Fruit fly (Drosophila melanogaster) whole organism, prepupa: ENCODE data around the gene Cad89D.

Experiments
- CG10631 ChIP-seq: fragments of 200-800 bp; sonication (Bioruptor generic); optimal IDR thresholded peaks from 2 replicates; lab custom pipeline; 2016; ENCODE audit warnings: missing biosample characterization, missing genetic modification characterization
- CG11762 ChIP-seq: fragments of 200-800 bp; sonication (Bioruptor generic); optimal IDR thresholded peaks from 3 replicates; lab custom pipeline; 2016; ENCODE audit warnings: missing biosample characterization, missing genetic modification characterization; ENCODE audit not compliant: insufficient read depth
- CG11902 ChIP-seq: fragments of 200-800 bp; sonication (Bioruptor generic); optimal IDR thresholded peaks from 3 replicates; lab custom pipeline; 2016; ENCODE audit warnings: missing biosample characterization, missing genetic modification characterization
- CG15336 ChIP-seq: fragments of 200-800 bp; sonication (Bioruptor generic); IDR thresholded peaks from 2 replicates; pipeline ENCODE4 v1.3.6; 2022; ENCODE audit warnings: missing biosample characterization, missing genetic modification characterization
- CG1621 ChIP-seq: fragments of 200-800 bp; sonication (Bioruptor generic); optimal IDR thresholded peaks from 3 replicates; lab custom pipeline; 2018; ENCODE audit warnings: missing biosample characterization, mild to moderate bottlenecking, missing genetic modification characterization
- CG16779 ChIP-seq: fragments of 200-800 bp; sonication (Bioruptor generic); optimal IDR thresholded peaks from 3 replicates; lab custom pipeline; 2017; ENCODE audit warnings: missing biosample characterization, mild to moderate bottlenecking, missing genetic modification characterization
- CG3032 ChIP-seq: fragments of 200-800 bp; optimal IDR thresholded peaks from 2 replicates; lab custom pipeline; 2019; ENCODE audit warnings: missing biosample characterization, mild to moderate bottlenecking, missing genetic modification characterization, moderate library complexity
- CG31627 ChIP-seq: fragments of 200-800 bp; sonication (Bioruptor generic); optimal IDR thresholded peaks from 3 replicates; lab custom pipeline; 2016; ENCODE audit warnings: missing biosample characterization, missing genetic modification characterization
- CG34406 ChIP-seq: fragments of 200-800 bp; sonication (Bioruptor generic); optimal IDR thresholded peaks from 3 replicates; lab custom pipeline; 2016; ENCODE audit warnings: missing biosample characterization, missing genetic modification characterization
- CG3919 ChIP-seq: fragments of 200-800 bp; sonication (Bioruptor generic); optimal IDR thresholded peaks from 3 replicates; lab custom pipeline; 2016; ENCODE audit warnings: missing biosample characterization, missing genetic modification characterization
- CG6163 ChIP-seq: fragments of 200-800 bp; sonication (Bioruptor generic); IDR thresholded peaks from 3 replicates; pipeline ENCODE4 v1.3.6; 2022; ENCODE audit warnings: missing biosample characterization, missing genetic modification characterization
- CG6792 ChIP-seq: fragments of 200-800 bp; sonication (Bioruptor generic); optimal IDR thresholded peaks from 3 replicates; lab custom pipeline; 2016; ENCODE audit warnings: missing biosample characterization, missing genetic modification characterization
- CG6808 ChIP-seq: fragments of 200-800 bp; sonication (Bioruptor generic); optimal IDR thresholded peaks from 3 replicates; lab custom pipeline; 2017; ENCODE audit warnings: missing biosample characterization, missing genetic modification characterization, mild to moderate bottlenecking, moderate library complexity, missing genetic modification reagents
- CG6854 ChIP-seq: fragments of 200-800 bp; sonication (Bioruptor generic); optimal IDR thresholded peaks from 2 replicates; lab custom pipeline; 2017; ENCODE audit warnings: missing biosample characterization, mild to moderate bottlenecking, missing genetic modification characterization
- CG7368 ChIP-seq: fragments of 200-800 bp; sonication (Bioruptor generic); optimal IDR thresholded peaks from 3 replicates; lab custom pipeline; 2016; ENCODE audit warnings: missing biosample characterization, missing genetic modification characterization
- CG8319 ChIP-seq: fragments of 200-800 bp; sonication (Bioruptor generic); optimal IDR thresholded peaks from 3 replicates; lab custom pipeline; 2016; ENCODE audit warnings: missing biosample characterization, missing genetic modification characterization
- CG8632 ChIP-seq: fragments of 200-800 bp; sonication (Bioruptor generic); optimal IDR thresholded peaks from 3 replicates; lab custom pipeline; 2016; ENCODE audit warnings: missing biosample characterization, missing genetic modification characterization
- CG9139 ChIP-seq: fragments of 200-800 bp; sonication (Bioruptor generic); optimal IDR thresholded peaks from 3 replicates; lab custom pipeline; 2017; ENCODE audit warnings: missing biosample characterization, mild to moderate bottlenecking, missing genetic modification characterization
- Eip78C ChIP-seq: fragments of 200-800 bp; sonication (Bioruptor generic); peaks from one replicate; lab custom pipeline; 2016; ENCODE audit warnings: missing biosample characterization, missing genetic modification characterization
- Eip93F ChIP-seq: fragments of 200-800 bp; sonication (Bioruptor generic); optimal IDR thresholded peaks from 2 replicates; lab custom pipeline; 2016; ENCODE audit warnings: missing biosample characterization, mild to moderate bottlenecking, missing genetic modification characterization
- Ets21C ChIP-seq: fragments of 200-800 bp; sonication (Bioruptor generic); optimal IDR thresholded peaks from 3 replicates; lab custom pipeline; 2016; ENCODE audit warnings: missing biosample characterization, missing genetic modification characterization
- Hr4 ChIP-seq: fragments of 200-800 bp; sonication (Bioruptor generic); optimal IDR thresholded peaks from 3 replicates; lab custom pipeline; 2016; ENCODE audit warnings: missing biosample characterization, missing genetic modification characterization
- Sox102F ChIP-seq: fragments of 200-800 bp; sonication (Bioruptor generic); optimal IDR thresholded peaks from 2 replicates; lab custom pipeline; 2016; ENCODE audit warnings: missing biosample characterization, mild to moderate bottlenecking, missing genetic modification characterization
- Sox14 ChIP-seq: fragments of 200-800 bp; sonication (Bioruptor generic); optimal IDR thresholded peaks from 3 replicates; lab custom pipeline; 2016; ENCODE audit warnings: missing biosample characterization, missing genetic modification characterization
- Sox15 ChIP-seq: fragments of 200-800 bp; sonication (Bioruptor generic); optimal IDR thresholded peaks from 3 replicates; lab custom pipeline; 2016; ENCODE audit warnings: missing biosample characterization, missing genetic modification characterization
- achi ChIP-seq: fragments of 200-800 bp; sonication (Bioruptor generic); optimal IDR thresholded peaks from 3 replicates; lab custom pipeline; 2016; ENCODE audit warnings: missing biosample characterization, missing genetic modification characterization
- acj6 ChIP-seq: fragments of 200-800 bp; sonication (Bioruptor generic); optimal IDR thresholded peaks from 3 replicates; lab custom pipeline; 2016; ENCODE audit warnings: missing biosample characterization, missing genetic modification characterization
- cyc ChIP-seq: fragments of 200-800 bp; sonication (Bioruptor generic); optimal IDR thresholded peaks from 3 replicates; lab custom pipeline; 2016; ENCODE audit warnings: missing biosample characterization, missing genetic modification characterization
- esn ChIP-seq: fragments of 200-800 bp; sonication (Bioruptor generic); optimal IDR thresholded peaks from 2 replicates; lab custom pipeline; 2016; ENCODE audit warnings: missing biosample characterization, mild to moderate bottlenecking, missing genetic modification characterization, moderate library complexity
- net ChIP-seq: fragments of 200-800 bp; sonication (Bioruptor generic); optimal IDR thresholded peaks from 3 replicates; lab custom pipeline; 2016; ENCODE audit warnings: missing biosample characterization, missing genetic modification characterization
- ss ChIP-seq, 2 experiments: fragments of 200-800 bp; sonication (Bioruptor generic); optimal IDR thresholded peaks; 2 replicates in 1 of 2; 3 replicates in 1 of 2; lab custom pipeline; 2017 to 2018; ENCODE audit warnings: mild to moderate bottlenecking in 2 of 2, missing biosample characterization in 2 of 2, missing genetic modification characterization in 2 of 2, moderate library complexity in 1 of 2
- svp ChIP-seq: fragments of 200-800 bp; sonication (Bioruptor generic); peaks from one replicate; lab custom pipeline; 2016; ENCODE audit warnings: missing biosample characterization, missing genetic modification characterization

The Cad89D gene

DNA sequence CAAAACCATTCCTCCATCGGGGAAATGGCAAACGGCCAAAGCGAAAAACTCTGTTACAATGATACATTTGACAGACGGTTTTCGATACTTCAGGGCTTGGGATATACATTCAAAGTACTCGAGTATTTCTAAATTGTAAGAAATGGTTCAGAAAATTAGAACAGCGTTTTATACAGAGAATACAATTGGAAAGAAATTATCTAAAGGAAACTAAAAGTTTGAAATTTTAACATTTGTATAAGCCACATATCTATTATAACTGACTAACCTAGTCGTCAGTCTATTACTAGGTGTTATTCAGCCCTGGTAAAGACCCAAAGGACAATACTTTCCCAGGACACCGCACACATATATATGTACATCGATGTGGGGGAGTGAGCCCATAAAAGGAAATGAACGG lies 18.8 kb downstream of the Cad89D start:
- no peak for TF ChIP-seq net (GFP tag; lab: Kevin White, UChicago)
- peak; percentile 75 for TF ChIP-seq Eip78C (GFP tag; lab: Kevin White, UChicago)

DNA sequence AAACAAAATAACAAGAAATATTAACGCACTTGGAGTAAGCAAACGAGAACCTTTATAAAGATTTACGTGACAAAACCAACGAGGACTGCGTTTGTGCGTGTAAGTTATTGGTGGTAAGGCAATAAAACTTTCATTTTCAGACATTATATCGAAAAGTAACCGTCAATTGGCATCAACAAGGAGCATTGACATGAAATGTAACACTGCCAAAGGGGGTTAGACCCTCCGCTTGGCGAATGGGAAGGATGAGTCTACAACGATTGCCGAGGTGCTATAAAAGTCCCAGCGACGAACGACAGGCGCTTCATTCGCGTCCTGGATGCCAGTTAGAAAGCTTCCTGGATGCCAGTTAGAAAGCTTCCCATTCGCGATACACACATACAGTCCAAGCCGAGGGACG lies 22.9 kb downstream of the Cad89D start, which contains the start of gene Gyc89Da:
TSS of gene Gyc89Da (plus strand) at position 301 of the 400 bp plus-strand sequence.
- TF ChIP-seq achi (GFP tag; lab: Kevin White, UChicago) (no peak), CG15336 (GFP tag; lab: Robert Waterston, UW) (no peak), CG10631 (no peak), CG3032 (no peak), Hr4 (GFP tag; lab: Kevin White, UChicago) (no peak)

DNA sequence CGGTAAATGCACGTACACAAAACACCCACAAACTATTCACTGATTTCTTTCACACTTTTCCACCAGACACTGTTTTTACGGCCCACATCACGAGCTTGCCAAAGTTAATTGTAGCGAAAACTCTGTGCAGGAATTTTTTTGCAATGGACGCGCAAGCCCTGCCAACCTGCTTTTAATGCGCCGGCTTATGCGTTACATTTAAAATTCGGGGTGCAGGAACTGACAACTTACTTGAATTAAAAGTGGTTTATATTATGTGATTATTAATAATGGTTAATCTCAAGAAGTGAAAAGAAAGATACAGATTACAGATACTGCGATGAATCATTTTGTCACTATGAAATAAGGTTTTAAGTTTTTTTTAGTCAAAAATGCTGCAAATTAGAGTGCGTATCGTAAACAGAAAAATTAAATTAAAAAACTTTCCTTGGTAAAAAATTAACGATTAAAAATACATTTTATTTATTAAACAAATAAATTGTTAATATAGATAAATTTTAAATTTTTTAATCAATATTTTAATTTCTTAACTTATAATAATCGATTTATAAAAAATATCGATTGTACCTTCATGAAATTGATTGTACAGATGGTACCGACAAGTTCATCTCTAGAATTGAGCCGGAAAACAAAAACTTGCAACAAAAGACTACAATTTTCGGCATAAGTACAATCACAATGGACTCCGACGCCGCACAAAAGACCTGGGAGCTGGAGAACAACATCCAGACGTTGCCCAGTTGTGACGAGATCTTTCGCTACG lies 25.5 kb downstream of the Cad89D start, which contains the start of the genes CG42232 and CSN5:
TSS of gene CG42232 (minus strand) at position 163 of the 763 bp plus-strand sequence.
TSS of gene CSN5 (plus strand) at position 599 of the 763 bp plus-strand sequence.
- TF ChIP-seq Sox15 = peak; percentile 54
- no peak for TF ChIP-seq Ets21C (GFP tag; lab: Kevin White, UChicago)
- no peak for TF ChIP-seq acj6
- TF ChIP-seq CG11902 (GFP tag; lab: Kevin White, UChicago) = peak; percentile 18
- TF ChIP-seq CG9139 (GFP tag; lab: Kevin White, UChicago) = no peak
- TF ChIP-seq CG11762 (GFP tag; lab: Kevin White, UChicago) = peak; percentile 3
- TF ChIP-seq CG6792 (GFP tag; lab: Kevin White, UChicago) = peak; percentile 57
- peak; percentile 35; the same call in 1 of the 3 replicates for TF ChIP-seq CG6163 (GFP tag; lab: Robert Waterston, UW)
- TF ChIP-seq CG16779 (tag; lab: Kevin White, UChicago) = no peak
- TF ChIP-seq CG6854 (GFP tag; lab: Kevin White, UChicago) = no peak
- TF ChIP-seq svp = no peak
- no peak for TF ChIP-seq achi (GFP tag; lab: Kevin White, UChicago)
- no peak for TF ChIP-seq CG34406 (GFP tag; lab: Kevin White, UChicago)
- TF ChIP-seq CG3032 = no peak
- TF ChIP-seq CG31627 (GFP tag; lab: Kevin White, UChicago) = no peak

DNA sequence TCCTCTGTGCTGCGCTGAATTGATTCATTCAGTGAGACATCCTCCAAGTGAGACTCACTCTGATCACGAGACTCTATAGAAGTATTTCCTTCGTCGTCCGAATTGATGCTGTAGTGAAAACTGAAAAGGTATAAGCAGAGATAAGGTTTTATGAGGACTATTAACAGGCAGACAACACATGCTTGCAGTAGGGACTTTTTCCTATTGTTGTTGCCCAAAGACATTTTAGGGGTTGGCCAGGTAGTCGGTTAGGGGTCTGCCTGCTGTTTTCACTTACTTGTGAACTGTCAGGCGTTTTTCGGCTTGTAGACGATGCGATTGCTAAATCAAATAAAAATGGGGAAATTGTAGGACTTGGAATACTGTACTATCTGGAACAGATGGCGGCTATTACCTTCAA lies 26.7 kb downstream of the Cad89D start:
- no peak for TF ChIP-seq esn (GFP tag; lab: Kevin White, UChicago)
- TF ChIP-seq CG8632 (GFP tag; lab: Kevin White, UChicago) = no peak
- TF ChIP-seq CG7368 (GFP tag; lab: Kevin White, UChicago) = no peak
- TF ChIP-seq ss (GFP tag; optimal IDR thresholded peaks at IDR 0.05; lab: Kevin White, UChicago) = no peak
- no peak for TF ChIP-seq Sox15

DNA sequence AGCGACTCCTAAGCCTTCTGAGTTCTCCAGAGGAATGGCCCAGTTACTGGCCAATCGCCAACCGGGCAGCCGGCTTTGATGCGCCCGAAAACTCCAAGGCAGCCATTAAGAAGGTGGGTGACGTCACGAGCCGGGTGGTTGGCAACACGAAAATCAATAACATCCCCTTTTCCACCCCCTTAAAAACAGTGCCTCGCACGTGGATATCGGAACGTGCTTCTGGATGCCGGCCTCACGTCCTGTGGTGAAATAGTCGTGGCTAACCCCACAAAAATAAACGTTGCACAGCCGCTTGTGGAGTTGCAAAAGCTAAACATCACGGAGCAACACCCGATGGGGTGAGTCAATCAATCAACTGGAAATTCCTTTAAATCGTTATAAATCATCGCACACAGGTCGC lies 38.6 kb downstream of the Cad89D start:
- TF ChIP-seq cyc = no peak
- no peak for TF ChIP-seq CG1621 (tag; lab: Kevin White, UChicago)
- no peak for TF ChIP-seq Eip78C (GFP tag; lab: Kevin White, UChicago)
- TF ChIP-seq CG6808 (GFP tag; lab: Kevin White, UChicago) = no peak
- TF ChIP-seq CG3919 (GFP tag; lab: Kevin White, UChicago) = no peak
- TF ChIP-seq Ets21C (GFP tag; lab: Kevin White, UChicago) = no peak
- TF ChIP-seq CG16779 (tag; lab: Kevin White, UChicago) = no peak
- TF ChIP-seq ss (GFP tag; optimal IDR thresholded peaks at IDR 0.05; lab: Kevin White, UChicago) = no peak
- TF ChIP-seq Eip93F = no peak
- no peak for TF ChIP-seq Sox102F
- no peak for TF ChIP-seq Sox14
- no peak for TF ChIP-seq CG11902 (GFP tag; lab: Kevin White, UChicago)
- no peak for TF ChIP-seq CG8319 (GFP tag; lab: Kevin White, UChicago)
